Fruit fly (Drosophila melanogaster): ENCODE results near the gene koko.

The koko gene

DNA sequence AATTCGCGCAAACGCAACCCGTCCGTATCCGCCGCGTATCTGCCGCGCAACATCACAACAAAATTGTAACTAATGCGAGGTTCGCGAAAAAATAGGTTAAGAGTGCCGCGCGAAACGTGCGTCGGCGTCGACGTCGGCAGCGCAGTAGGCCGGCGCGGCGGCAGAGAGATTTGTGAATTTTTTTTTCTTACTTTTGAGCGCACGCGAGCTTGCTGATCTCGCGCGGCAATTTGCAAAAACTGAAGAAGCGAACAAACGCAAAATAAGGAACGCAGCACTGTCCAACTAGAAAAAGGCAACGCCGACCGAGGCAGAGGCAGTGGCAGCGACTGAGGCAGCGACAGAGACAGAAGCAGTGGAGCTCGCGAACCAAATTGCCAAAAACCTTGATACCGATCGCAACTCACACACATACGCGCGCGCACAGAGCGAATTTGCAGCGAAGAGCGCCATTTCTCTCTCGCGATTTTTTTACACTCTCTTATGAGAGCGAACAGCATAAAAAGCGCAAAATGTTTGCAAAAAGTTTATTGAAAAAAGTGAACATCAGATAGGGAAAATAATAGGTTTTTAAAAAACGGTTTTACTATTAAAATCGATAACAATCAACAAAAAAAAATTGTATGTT, 44.4 kb downstream of the koko start:
- TF ChIP-seq fru (GFP tag; optimal IDR thresholded peaks at IDR 0.05) (peak; percentile 30), Sp1 (GFP tag; optimal IDR thresholded peaks at IDR 0.05) (no peak), dl (GFP tag; optimal IDR thresholded peaks at IDR 0.05; ENCODE audit: insufficient read depth in 1 of 2, partially characterized antibody in 2 of 2) (peak; percentile 48 to 81), Jra (GFP tag; optimal IDR thresholded peaks at IDR 0.05) (no peak), Dif (GFP tag; optimal IDR thresholded peaks at IDR 0.05; ENCODE audit: partially characterized antibody) (peak; percentile 79)

DNA sequence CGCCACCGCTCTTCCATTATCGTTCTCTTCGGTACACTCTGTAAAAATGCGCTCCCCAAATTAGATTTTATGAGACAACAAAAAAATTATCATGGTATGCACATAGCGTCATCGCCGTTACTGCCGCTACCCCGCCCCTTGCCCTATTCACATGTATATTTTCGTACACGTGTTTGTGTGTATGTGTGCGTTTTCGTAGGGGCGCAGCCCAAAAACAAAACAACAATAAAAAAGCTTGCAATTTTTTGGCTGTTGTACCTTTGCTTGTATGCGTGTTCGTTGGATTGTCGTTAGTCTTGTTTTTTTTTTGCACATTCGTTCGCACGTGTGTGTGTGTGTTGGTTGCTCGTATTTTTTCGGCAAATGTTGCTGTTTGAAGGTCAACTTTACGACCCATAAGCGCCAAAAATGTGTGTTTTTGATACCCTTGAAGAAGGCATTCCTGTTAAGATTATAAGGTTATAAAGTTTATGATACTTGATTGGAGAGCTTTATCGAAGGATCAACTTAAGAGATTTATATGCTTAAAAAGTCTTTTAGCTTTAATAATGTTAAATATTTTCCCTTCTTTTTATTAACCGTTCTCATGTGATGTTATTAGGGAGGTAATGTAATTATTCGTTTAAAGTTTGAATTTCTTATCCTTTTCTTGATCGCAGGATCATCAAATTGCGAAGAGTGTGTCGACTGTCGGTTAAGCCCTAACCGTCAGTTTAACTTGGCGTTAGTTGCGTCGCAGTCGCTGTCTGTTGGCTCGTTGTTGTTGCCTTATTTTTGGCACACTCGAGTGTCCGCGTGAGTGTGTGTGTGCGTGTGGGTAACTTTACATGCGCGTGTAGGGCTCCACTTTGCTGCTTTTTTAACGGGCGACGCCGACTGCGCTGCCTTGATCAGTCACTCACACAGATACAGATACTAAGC, 45.5 kb downstream of the koko start:
- no peak for TF ChIP-seq Abd-B (GFP tag; optimal IDR thresholded peaks at IDR 0.05)
- TF ChIP-seq br (GFP tag; optimal IDR thresholded peaks at IDR 0.05): peak; percentile 97
- TF ChIP-seq Hnf4 (GFP tag; optimal IDR thresholded peaks at IDR 0.05): peak; percentile 96
- peak; percentile 99 for TF ChIP-seq ey (GFP tag; optimal IDR thresholded peaks at IDR 0.05)
- peak; percentile 96 for TF ChIP-seq HLH106 (tag; optimal IDR thresholded peaks at IDR 0.05)
- peak; percentile 90 to 99 for TF ChIP-seq foxo (GFP tag; optimal IDR thresholded peaks at IDR 0.05)
- peak; percentile 99 for TF ChIP-seq OdsH (GFP tag; optimal IDR thresholded peaks at IDR 0.05)
- peak; percentile 25 for TF ChIP-seq N (GFP tag; optimal IDR thresholded peaks at IDR 0.05)
- TF ChIP-seq fru (GFP tag; optimal IDR thresholded peaks at IDR 0.05): peak; percentile 98
- peak; percentile 83 for TF ChIP-seq CrebA (GFP tag; optimal IDR thresholded peaks at IDR 0.05; ENCODE audit: borderline replicate concordance)
- TF ChIP-seq Myc (optimal IDR thresholded peaks at IDR 0.05): no peak
- TF ChIP-seq Dfd (GFP tag; optimal IDR thresholded peaks at IDR 0.05): peak; percentile 96
- TF ChIP-seq Mio (GFP tag; optimal IDR thresholded peaks at IDR 0.05): peak; percentile 71
- peak; percentile 48 for TF ChIP-seq Dif (GFP tag; optimal IDR thresholded peaks at IDR 0.05; ENCODE audit: partially characterized antibody)
- peak; percentile 88 for TF ChIP-seq CG32264 (GFP tag; optimal IDR thresholded peaks at IDR 0.05)
- peak; percentile 99 for TF ChIP-seq woc (GFP tag; optimal IDR thresholded peaks at IDR 0.05)
- TF ChIP-seq dmrt93B (GFP tag; optimal IDR thresholded peaks at IDR 0.05): peak; percentile 97
- TF ChIP-seq Hr83 (GFP tag; optimal IDR thresholded peaks at IDR 0.05; ENCODE audit: poor library complexity, severe bottlenecking): peak; percentile 33
- TF ChIP-seq sv (GFP tag; optimal IDR thresholded peaks at IDR 0.05): no peak
- peak in 1 of 2 experiments; percentile 48 for TF ChIP-seq dl (GFP tag; optimal IDR thresholded peaks at IDR 0.05; ENCODE audit: insufficient read depth in 1 of 2, partially characterized antibody in 2 of 2)
- TF ChIP-seq CG9705 (GFP tag; optimal IDR thresholded peaks at IDR 0.05): peak; percentile 88
- TF ChIP-seq dsf (GFP tag; optimal IDR thresholded peaks at IDR 0.05; ENCODE audit: borderline replicate concordance): peak; percentile 71
- TF ChIP-seq tai (GFP tag; optimal IDR thresholded peaks at IDR 0.05): peak; percentile 85
- peak; percentile 67 for TF ChIP-seq GATAd (GFP tag; optimal IDR thresholded peaks at IDR 0.05)
- TF ChIP-seq rgr (GFP tag; optimal IDR thresholded peaks at IDR 0.05): peak; percentile 97
- no peak for TF ChIP-seq Hr78 (GFP tag; optimal IDR thresholded peaks at IDR 0.05)
- TF ChIP-seq jim (GFP tag; optimal IDR thresholded peaks at IDR 0.05): peak; percentile 95
- peak; percentile 96 for TF ChIP-seq psq (GFP tag; optimal IDR thresholded peaks at IDR 0.05)
- peak; percentile 77 for TF ChIP-seq sage (GFP tag; optimal IDR thresholded peaks at IDR 0.05)
- TF ChIP-seq usp (GFP tag; optimal IDR thresholded peaks at IDR 0.05): no peak
- TF ChIP-seq lola (GFP tag; optimal IDR thresholded peaks at IDR 0.05): no peak
- peak; percentile 88 for TF ChIP-seq brk (GFP tag; optimal IDR thresholded peaks at IDR 0.05)
- peak; percentile 81 for TF ChIP-seq Jra (GFP tag; optimal IDR thresholded peaks at IDR 0.05)
- peak; percentile 96 for TF ChIP-seq h (GFP tag; optimal IDR thresholded peaks at IDR 0.05)
- TF ChIP-seq Sp1 (GFP tag; optimal IDR thresholded peaks at IDR 0.05): peak; percentile 96
- TF ChIP-seq Vsx2 (GFP tag; optimal IDR thresholded peaks at IDR 0.05; ENCODE audit: partially characterized antibody): no peak
- peak; percentile 52 for TF ChIP-seq Rel (GFP tag; optimal IDR thresholded peaks at IDR 0.05)
- peak; percentile 12 for TF ChIP-seq Rel (tag; optimal IDR thresholded peaks at IDR 0.05)
- no peak for TF ChIP-seq pan (optimal IDR thresholded peaks at IDR 0.05)
